Worm (Caenorhabditis elegans) whole organism, L2 larva: Measurements from ENCODE around the gene F41E7.9.

Source experiments
- C34F6.9 ChIP-seq: fragments of 150-350 bp; optimal IDR thresholded peaks from 2 replicates; lab custom pipeline; 2014; ENCODE audit warnings: missing biosample characterization, missing genetic modification characterization
- R02D3.7 ChIP-seq: fragments of 150-350 bp; optimal IDR thresholded peaks from 2 replicates; lab custom pipeline; 2014; ENCODE audit warnings: missing biosample characterization, missing genetic modification characterization
- Y55F3AM.14 ChIP-seq: fragments of 200-800 bp; sonication (Bioruptor generic); optimal IDR thresholded peaks from 2 replicates; lab custom pipeline; 2018; ENCODE audit warnings: mild to moderate bottlenecking, missing genetic modification characterization, missing compliant biosample characterization
- ZK546.5 ChIP-seq: sonication (generic microtip); optimal IDR thresholded peaks from 2 replicates; lab custom pipeline; 2017; ENCODE audit warnings: missing biosample characterization, missing genetic modification characterization
- aly-2 ChIP-seq: fragments of 150-350 bp; optimal IDR thresholded peaks from 2 replicates; lab custom pipeline; 2014; ENCODE audit warnings: missing biosample characterization, missing genetic modification characterization
- ceh-16 ChIP-seq: fragments of 150-350 bp; optimal IDR thresholded peaks from 2 replicates; lab custom pipeline; 2014; ENCODE audit warnings: missing biosample characterization, missing genetic modification characterization
- ceh-82 ChIP-seq: fragments of 150-350 bp; optimal IDR thresholded peaks from 2 replicates; lab custom pipeline; 2014; ENCODE audit warnings: missing biosample characterization, missing genetic modification characterization
- crh-2 ChIP-seq: sonication (generic microtip); optimal IDR thresholded peaks from 2 replicates; lab custom pipeline; 2017; ENCODE audit warnings: missing biosample characterization, missing genetic modification characterization
- dmd-4 ChIP-seq: sonication (generic microtip); optimal IDR thresholded peaks from 2 replicates; lab custom pipeline; 2017; ENCODE audit warnings: missing biosample characterization, missing genetic modification characterization
- elt-1 ChIP-seq: fragments of 150-350 bp; optimal IDR thresholded peaks from 2 replicates; lab custom pipeline; 2014; ENCODE audit warnings: missing biosample characterization, missing genetic modification characterization
- elt-3 ChIP-seq: sonication (generic microtip); optimal IDR thresholded peaks from 2 replicates; lab custom pipeline; 2017; ENCODE audit warnings: missing biosample characterization, missing genetic modification characterization
- fos-1 ChIP-seq: fragments of 150-350 bp; optimal IDR thresholded peaks from 2 replicates; lab custom pipeline; 2014; ENCODE audit warnings: missing biosample characterization, missing genetic modification characterization
- gmeb-1 ChIP-seq: fragments of 150-350 bp; optimal IDR thresholded peaks from 2 replicates; lab custom pipeline; 2014; ENCODE audit warnings: missing biosample characterization, missing genetic modification characterization
- lin-11 ChIP-seq: fragments of 150-350 bp; sonication (generic microtip); optimal IDR thresholded peaks from 2 replicates; lab custom pipeline; 2014; ENCODE audit warnings: missing biosample characterization, missing genetic modification characterization, inconsistent platforms, mixed read lengths
- lin-13 ChIP-seq: fragments of 150-350 bp; optimal IDR thresholded peaks from 2 replicates; lab custom pipeline; 2014; ENCODE audit warnings: missing biosample characterization, missing genetic modification reagents, missing genetic modification characterization
- lsy-2 ChIP-seq, 2 experiments: fragments of 150-350 bp in 1 of 2; sonication (generic microtip) in 1 of 2; optimal IDR thresholded peaks; 2 replicates each; lab custom pipeline; 2014 to 2017; ENCODE audit warnings: missing biosample characterization in 2 of 2, missing genetic modification characterization in 2 of 2
- mab-5 ChIP-seq: fragments of 150-350 bp; optimal IDR thresholded peaks from 2 replicates; lab custom pipeline; 2014; ENCODE audit warnings: missing biosample characterization, missing genetic modification characterization
- mbf-1 ChIP-seq: sonication (generic microtip); optimal IDR thresholded peaks from 2 replicates; lab custom pipeline; 2017; ENCODE audit warnings: missing biosample characterization, missing genetic modification characterization
- mdl-1 ChIP-seq, 2 experiments: fragments of 150-350 bp in 1 of 2; sonication (generic microtip) in 1 of 2; optimal IDR thresholded peaks; 2 replicates each; lab custom pipeline; 2017; ENCODE audit warnings: missing biosample characterization in 2 of 2, missing genetic modification characterization in 2 of 2
- nhr-12 ChIP-seq: fragments of 150-350 bp; optimal IDR thresholded peaks from 2 replicates; lab custom pipeline; 2014; ENCODE audit warnings: missing biosample characterization, missing genetic modification characterization
- nhr-23 ChIP-seq: fragments of 150-350 bp; optimal IDR thresholded peaks from 2 replicates; lab custom pipeline; 2014; ENCODE audit warnings: missing biosample characterization, missing genetic modification reagents, missing genetic modification characterization
- nhr-237 ChIP-seq: fragments of 150-350 bp; optimal IDR thresholded peaks from 2 replicates; lab custom pipeline; 2014; ENCODE audit warnings: missing biosample characterization, missing genetic modification characterization
- nhr-25 ChIP-seq: fragments of 150-350 bp; sonication (generic microtip); optimal IDR thresholded peaks from 3 replicates; lab custom pipeline; 2014; ENCODE audit warnings: missing biosample characterization, missing genetic modification characterization
- nhr-6 ChIP-seq: fragments of 150-350 bp; optimal IDR thresholded peaks from 2 replicates; lab custom pipeline; 2014; ENCODE audit warnings: missing biosample characterization, missing genetic modification characterization
- nhr-77 ChIP-seq: fragments of 150-350 bp; optimal IDR thresholded peaks from 2 replicates; lab custom pipeline; 2014; ENCODE audit warnings: missing biosample characterization, missing genetic modification characterization
- peb-1 ChIP-seq: fragments of 150-350 bp; optimal IDR thresholded peaks from 2 replicates; lab custom pipeline; 2014; ENCODE audit warnings: missing biosample characterization, missing genetic modification characterization
- skn-1 ChIP-seq: sonication (generic microtip); optimal IDR thresholded peaks from 2 replicates; lab custom pipeline; 2017; ENCODE audit warnings: missing biosample characterization, missing genetic modification characterization
- sma-3 ChIP-seq: sonication (generic microtip); optimal IDR thresholded peaks from 2 replicates; lab custom pipeline; 2016; ENCODE audit warnings: missing genetic modification reagents, missing genetic modification characterization, missing compliant biosample characterization
- sma-9 ChIP-seq, 2 experiments: fragments of 150-350 bp in 1 of 2; sonication (generic microtip) in 1 of 2; optimal IDR thresholded peaks; 2 replicates each; lab custom pipeline; 2014 to 2016; ENCODE audit warnings: missing genetic modification characterization in 2 of 2, mild to moderate bottlenecking in 1 of 2, missing biosample characterization in 1 of 2, missing compliant biosample characterization in 1 of 2, missing genetic modification reagents in 1 of 2, moderate library complexity in 1 of 2
- unc-39 ChIP-seq: fragments of 150-350 bp; optimal IDR thresholded peaks from 2 replicates; lab custom pipeline; 2014; ENCODE audit warnings: missing biosample characterization, missing genetic modification characterization
- unc-55 ChIP-seq: fragments of 150-350 bp; sonication (generic microtip); optimal IDR thresholded peaks from 3 replicates; lab custom pipeline; 2014; ENCODE audit warnings: missing biosample characterization, missing genetic modification reagents, missing genetic modification characterization
- unc-62 ChIP-seq: fragments of 150-350 bp; optimal IDR thresholded peaks from 2 replicates; lab custom pipeline; 2014; ENCODE audit warnings: missing biosample characterization, missing genetic modification reagents, missing genetic modification characterization
- ztf-1 ChIP-seq: fragments of 200-800 bp; sonication (Bioruptor generic); conservative IDR thresholded peaks from 2 replicates; pipeline ENCODE4 v1.3.6; 2022; ENCODE audit warnings: missing genetic modification characterization, missing compliant biosample characterization
- ztf-11 ChIP-seq: sonication (generic microtip); optimal IDR thresholded peaks from 2 replicates; lab custom pipeline; 2017; ENCODE audit warnings: missing biosample characterization, missing genetic modification characterization
- ztf-4 ChIP-seq: fragments of 150-350 bp; optimal IDR thresholded peaks from 2 replicates; lab custom pipeline; 2014; ENCODE audit warnings: missing biosample characterization, missing genetic modification characterization

The F41E7.9 gene

DNA sequence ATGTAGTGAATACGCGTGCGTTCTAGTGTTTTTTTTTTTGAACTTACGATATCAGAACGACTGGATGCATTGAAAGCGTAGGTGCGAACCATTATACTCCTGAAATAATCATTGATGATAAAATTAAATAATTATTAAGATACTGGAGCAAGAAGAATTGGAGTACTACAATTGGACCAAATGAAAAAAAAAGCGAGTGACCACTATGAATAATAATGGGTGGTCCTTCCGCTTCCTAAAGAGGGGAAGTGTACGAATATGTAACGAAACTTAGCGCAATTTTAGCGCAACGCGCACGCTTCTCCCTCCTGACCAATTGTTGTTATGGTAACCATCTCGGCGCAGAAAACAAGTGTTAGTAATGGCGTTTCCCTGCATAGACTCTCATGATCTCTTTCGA lies at the start of gene F41E7.9:
Gene F41E7.9 (minus strand): TSS at position 101 of the 400 bp plus-strand sequence.
- TF ChIP-seq unc-39 (tag; lab: Kevin White, UChicago) (no peak), ztf-1 (GFP tag; lab: Robert Waterston, UW) (no peak), skn-1 (tag; lab: Kevin White, UChicago) (no peak), mdl-1 (tag; optimal IDR thresholded peaks at IDR 0.05; lab: Kevin White, UChicago) (no peak), fos-1 (no peak), C34F6.9 (tag; lab: Kevin White, UChicago) (no peak), dmd-4 (no peak), nhr-25 (tag; lab: Kevin White, UChicago) (no peak), ztf-11 (tag; lab: Kevin White, UChicago) (no peak), nhr-6 (tag; lab: Kevin White, UChicago) (no peak), nhr-23 (no peak), nhr-77 (tag; lab: Kevin White, UChicago) (no peak), elt-1 (tag; lab: Kevin White, UChicago) (no peak), peb-1 (no peak), ceh-16 (no peak), crh-2 (tag; lab: Kevin White, UChicago) (no peak)

DNA sequence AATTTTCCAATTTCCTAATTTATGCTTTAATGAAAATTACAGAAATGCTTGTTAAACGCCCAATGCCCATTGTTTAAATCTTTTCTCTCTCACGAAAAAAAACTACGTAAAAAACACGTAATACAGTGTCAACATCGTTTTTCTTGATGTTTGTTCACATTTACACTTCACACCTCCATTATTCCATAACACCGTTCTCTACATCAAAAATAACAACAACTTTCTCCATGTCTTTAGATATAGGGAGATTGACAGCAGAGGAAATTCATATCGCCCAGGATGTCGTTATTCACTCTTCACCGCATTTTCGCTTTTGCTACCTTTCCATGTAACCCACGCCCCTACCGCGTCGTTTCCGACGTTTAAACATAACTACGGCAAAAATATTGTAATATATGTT lies 42.3 kb upstream of the F41E7.9 start, which contains the start of gene efhc-1:
Gene efhc-1 (plus strand): TSS at position 301 of the 400 bp plus-strand sequence.
- TF ChIP-seq ztf-1 (GFP tag; lab: Robert Waterston, UW): no peak
- TF ChIP-seq Y55F3AM.14: no peak

ce11 chrX:10355650-10356049 lies 39.8 kb upstream of the F41E7.9 start, which contains the start of gene R07E3.7:
TSS of gene R07E3.7 (minus strand) at chrX:10355750.
- TF ChIP-seq mab-5 (no peak), ztf-4 (tag; lab: Kevin White, UChicago) (no peak), nhr-12 (tag; lab: Kevin White, UChicago) (no peak), skn-1 (tag; lab: Kevin White, UChicago) (no peak), lsy-2 (tag; optimal IDR thresholded peaks at IDR 0.05; lab: Kevin White, UChicago) (no peak), lin-11 (tag; lab: Kevin White, UChicago) (no peak), mbf-1 (tag; lab: Kevin White, UChicago) (no peak), R02D3.7 (tag; lab: Kevin White, UChicago) (no peak), unc-55 (GFP tag; lab: Kevin White, UChicago) (no peak), unc-39 (tag; lab: Kevin White, UChicago) (no peak), sma-3 (GFP tag; lab: Kevin White, UChicago) (no peak), C34F6.9 (tag; lab: Kevin White, UChicago) (no peak)

DNA sequence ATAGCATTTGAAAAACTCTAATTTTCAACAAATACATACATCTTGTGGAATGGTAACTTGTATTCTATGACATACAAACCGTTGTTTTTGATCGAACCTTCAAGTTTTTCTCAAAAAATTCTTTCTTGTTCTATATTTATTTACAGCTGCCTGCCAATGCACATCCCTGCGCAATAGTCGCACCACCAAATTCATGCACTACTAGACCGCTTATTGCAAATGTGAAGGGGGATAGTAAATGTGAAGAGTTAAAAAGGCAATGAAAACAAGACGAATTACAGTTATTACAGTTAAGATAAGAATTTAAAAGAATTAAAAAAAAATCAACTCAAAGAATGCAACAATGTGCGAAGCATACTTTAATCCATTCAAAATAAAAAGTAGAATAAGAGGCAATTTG lies 38.1 kb upstream of the F41E7.9 start:
- TF ChIP-seq gmeb-1 (tag; lab: Kevin White, UChicago) (no peak), mab-5 (no peak), sma-9 (GFP tag; optimal IDR thresholded peaks at IDR 0.05; lab: Kevin White, UChicago) (no peak), sma-9 (tag; optimal IDR thresholded peaks at IDR 0.05; lab: Kevin White, UChicago) (no peak), ztf-11 (tag; lab: Kevin White, UChicago) (no peak), C34F6.9 (tag; lab: Kevin White, UChicago) (no peak), aly-2 (tag; lab: Kevin White, UChicago) (no peak), unc-62 (GFP tag; lab: Kevin White, UChicago) (no peak), peb-1 (no peak), ceh-82 (tag; lab: Kevin White, UChicago) (no peak), lin-13 (no peak), fos-1 (no peak), nhr-237 (tag; lab: Kevin White, UChicago) (no peak), nhr-25 (tag; lab: Kevin White, UChicago) (no peak), sma-3 (GFP tag; lab: Kevin White, UChicago) (no peak), elt-3 (tag; lab: Kevin White, UChicago) (no peak), ZK546.5 (tag; lab: Kevin White, UChicago) (no peak), lsy-2 (tag; optimal IDR thresholded peaks at IDR 0.05; lab: Kevin White, UChicago) (no peak)

- peak; percentile 42 for TF ChIP-seq nhr-25 (tag; lab: Kevin White, UChicago)
- no peak for TF ChIP-seq fos-1
These were observed 34.3 kb upstream of the F41E7.9 start for ce11 chrX:10350151-10350550.
